Worm (Caenorhabditis elegans) whole organism, L2 larva: ENCODE measurements around the gene srg-36.

Experiments used
- R02D3.7 ChIP-seq: fragments of 150-350 bp; optimal IDR thresholded peaks from 2 replicates; lab custom pipeline; 2014; ENCODE audit warnings: missing biosample characterization, missing genetic modification characterization
- lin-39 ChIP-seq: fragments of 150-350 bp; optimal IDR thresholded peaks from 2 replicates; lab custom pipeline; 2014; ENCODE audit warnings: missing biosample characterization, missing genetic modification reagents, missing genetic modification characterization
- mab-5 ChIP-seq: fragments of 150-350 bp; optimal IDR thresholded peaks from 2 replicates; lab custom pipeline; 2014; ENCODE audit warnings: missing biosample characterization, missing genetic modification characterization
- mdl-1 ChIP-seq, 2 experiments: fragments of 150-350 bp in 1 of 2; sonication (generic microtip) in 1 of 2; optimal IDR thresholded peaks; 2 replicates each; lab custom pipeline; 2017; ENCODE audit warnings: missing biosample characterization in 2 of 2, missing genetic modification characterization in 2 of 2
- nhr-10 ChIP-seq: sonication (generic microtip); optimal IDR thresholded peaks from 2 replicates; lab custom pipeline; 2017; ENCODE audit warnings: missing biosample characterization, missing genetic modification characterization
- nhr-11 ChIP-seq: fragments of 150-350 bp; optimal IDR thresholded peaks from 2 replicates; lab custom pipeline; 2014; ENCODE audit warnings: missing biosample characterization, missing genetic modification characterization
- nhr-21 ChIP-seq: fragments of 150-350 bp; optimal IDR thresholded peaks from 2 replicates; lab custom pipeline; 2014; ENCODE audit warnings: missing biosample characterization, missing genetic modification characterization
- nhr-237 ChIP-seq: fragments of 150-350 bp; optimal IDR thresholded peaks from 2 replicates; lab custom pipeline; 2014; ENCODE audit warnings: missing biosample characterization, missing genetic modification characterization
- nhr-25 ChIP-seq: fragments of 150-350 bp; sonication (generic microtip); optimal IDR thresholded peaks from 3 replicates; lab custom pipeline; 2014; ENCODE audit warnings: missing biosample characterization, missing genetic modification characterization
- unc-62 ChIP-seq: fragments of 150-350 bp; optimal IDR thresholded peaks from 2 replicates; lab custom pipeline; 2014; ENCODE audit warnings: missing biosample characterization, missing genetic modification reagents, missing genetic modification characterization

DNA sequence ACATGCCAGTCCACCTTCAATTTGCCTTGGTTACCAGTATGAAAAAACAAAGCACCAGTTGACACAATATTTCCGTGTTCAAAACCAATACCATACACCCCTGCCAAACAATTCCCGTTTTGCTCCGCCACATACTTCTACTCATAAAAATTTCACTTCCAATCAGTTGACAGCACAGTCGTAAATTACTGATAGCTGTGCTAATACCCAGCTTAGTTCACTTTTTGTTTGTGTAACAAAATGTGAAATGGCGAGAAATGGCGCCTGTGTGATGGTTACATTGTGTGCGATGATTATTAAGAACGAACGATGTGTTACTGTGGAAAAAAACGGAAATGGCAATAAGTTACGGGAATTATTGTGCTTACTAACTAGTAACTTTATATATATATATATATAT is 27.9 kb downstream of the srg-36 start:
- TF ChIP-seq nhr-237 (tag; lab: Kevin White, UChicago): no peak
- no peak for TF ChIP-seq mdl-1 (tag; optimal IDR thresholded peaks at IDR 0.05; lab: Kevin White, UChicago)
- TF ChIP-seq unc-62: no peak
- no peak for TF ChIP-seq nhr-21
- TF ChIP-seq nhr-10 (tag; lab: Kevin White, UChicago): no peak
- no peak for TF ChIP-seq lin-39 (tag; lab: Kevin White, UChicago)
- TF ChIP-seq mab-5 (tag; lab: Kevin White, UChicago): no peak
- TF ChIP-seq R02D3.7 (tag; lab: Kevin White, UChicago): no peak
- TF ChIP-seq nhr-11 (tag; lab: Kevin White, UChicago): no peak
- TF ChIP-seq nhr-25 (tag; lab: Kevin White, UChicago): no peak
